Fruit fly (Drosophila melanogaster): Measurements from ENCODE around the gene CG4935.
A peak's percentile ranks its signal among the peaks of the same experiment; 100 is the strongest.

Gene CG4935

dm6 chr2L:16277922-16278321, 16.0 kb downstream of the CG4935 start (continued):
- TF ChIP-seq CG8924 (tag; optimal IDR thresholded peaks at IDR 0.05): no peak
- no peak for TF ChIP-seq sob (GFP tag; IDR thresholded peaks at IDR 0.05)
- TF ChIP-seq CG8290 (GFP tag; optimal IDR thresholded peaks at IDR 0.05): no peak
- TF ChIP-seq CG8290 (tag; optimal IDR thresholded peaks at IDR 0.05): no peak
- peak; percentile 2 for TF ChIP-seq pfk (GFP tag; optimal IDR thresholded peaks at IDR 0.05)
- no peak for TF ChIP-seq E2f2 (GFP tag; IDR thresholded peaks at IDR 0.05)
- TF ChIP-seq dm (GFP tag; optimal IDR thresholded peaks at IDR 0.05): no peak
- no peak for TF ChIP-seq CG11696 (GFP tag; IDR thresholded peaks at IDR 0.05)
- peak; percentile 65 for TF ChIP-seq nom (GFP tag; optimal IDR thresholded peaks at IDR 0.05)

dm6 chr2L:16278842-16279241, 16.9 kb downstream of the CG4935 start:
- TF ChIP-seq CG5953 (GFP tag; IDR thresholded peaks at IDR 0.05): 0 out of 2 replicates have a peak, but pooled peaks have one; percentile 6
- no peak for TF ChIP-seq jing (GFP tag; optimal IDR thresholded peaks at IDR 0.05)
- TF ChIP-seq crol (GFP tag; IDR thresholded peaks at IDR 0.05): peak; percentile 71
- TF ChIP-seq CG12236 (GFP tag; optimal IDR thresholded peaks at IDR 0.05): no peak
- 0 out of 2 replicates have a peak, but pooled peaks have one; percentile 18 for TF ChIP-seq CG16779 (GFP tag; IDR thresholded peaks at IDR 0.05)
- TF ChIP-seq pfk (GFP tag; optimal IDR thresholded peaks at IDR 0.05): peak; percentile 27
- TF ChIP-seq Mad (GFP tag; optimal IDR thresholded peaks at IDR 0.05): no peak
- peak; percentile 18 for TF ChIP-seq Deaf1 (tag; optimal IDR thresholded peaks at IDR 0.05)
- TF ChIP-seq Med (GFP tag): peak; percentile 54
- TF ChIP-seq D19A (tag; optimal IDR thresholded peaks at IDR 0.05): no peak
- peak; percentile 21; the same call in 1 of the 3 replicates for TF ChIP-seq hb (GFP tag; IDR thresholded peaks at IDR 0.05; ENCODE audit: partially characterized antibody)
- TF ChIP-seq CG42726 (GFP tag; IDR thresholded peaks at IDR 0.05; ENCODE audit: partially characterized antibody): no peak

dm6 chr2L:16279774-16280252, 17.9 kb downstream of the CG4935 start:
- TF ChIP-seq yki (optimal IDR thresholded peaks at IDR 0.05) (no peak), scrt (GFP tag; optimal IDR thresholded peaks at IDR 0.05) (peak; percentile 74), CG6765 (GFP tag; optimal IDR thresholded peaks at IDR 0.05) (peak; percentile 67), Asciz (GFP tag; optimal IDR thresholded peaks at IDR 0.05) (peak; percentile 96), gcm (GFP tag; optimal IDR thresholded peaks at IDR 0.05) (peak; percentile 95), Mes4 (GFP tag; optimal IDR thresholded peaks at IDR 0.05) (peak; percentile 81), Deaf1 (tag; optimal IDR thresholded peaks at IDR 0.05) (peak; percentile 65), wor (GFP tag; IDR thresholded peaks at IDR 0.05) (peak; percentile 86), CG30431 (GFP tag; optimal IDR thresholded peaks at IDR 0.05) (peak; percentile 75), Nf-YC (tag; optimal IDR thresholded peaks at IDR 0.05) (peak; percentile 81), hb (GFP tag; IDR thresholded peaks at IDR 0.05; ENCODE audit: partially characterized antibody) (no peak), CG2889 (GFP tag; IDR thresholded peaks at IDR 0.05) (no peak), vvl (GFP tag; IDR thresholded peaks at IDR 0.05) (peak; percentile 89), CG15696 (tag; optimal IDR thresholded peaks at IDR 0.05) (peak; percentile 84), ftz-f1 (GFP tag; optimal IDR thresholded peaks at IDR 0.05) (no peak), da (GFP tag; optimal IDR thresholded peaks at IDR 0.05) (peak; percentile 83), CG3163 (GFP tag; optimal IDR thresholded peaks at IDR 0.05) (peak; percentile 46), Hmr (GFP tag; optimal IDR thresholded peaks at IDR 0.05) (peak; percentile 85), corto (GFP tag; optimal IDR thresholded peaks at IDR 0.05) (no peak), pan (optimal IDR thresholded peaks at IDR 0.05) (no peak), pan (GFP tag; optimal IDR thresholded peaks at IDR 0.05 in 1 of 2, IDR thresholded peaks at IDR 0.05 in 1 of 2) (peak in 1 of 2 experiments; percentile 78), ttk (GFP tag; IDR thresholded peaks at IDR 0.05) (peak; percentile 76), chm (GFP tag; IDR thresholded peaks at IDR 0.05) (peak; percentile 41; the same call in 1 of the 2 replicates), sr (GFP tag; IDR thresholded peaks at IDR 0.05) (0 out of 3 replicates have a peak, but pooled peaks have one; percentile 6), ssp (GFP tag; IDR thresholded peaks at IDR 0.05) (peak; percentile 44; the same call in 1 of the 2 replicates), Neu2 (GFP tag; optimal IDR thresholded peaks at IDR 0.05; ENCODE audit: borderline replicate concordance) (no peak), Sin3A (optimal IDR thresholded peaks at IDR 0.05) (no peak), CG10431 (GFP tag; optimal IDR thresholded peaks at IDR 0.05) (peak; percentile 76), fd102C (GFP tag; optimal IDR thresholded peaks at IDR 0.05) (no peak), CG12155 (GFP tag; optimal IDR thresholded peaks at IDR 0.05) (peak; percentile 83), kni (GFP tag; optimal IDR thresholded peaks at IDR 0.05) (peak; percentile 80), Med (GFP tag) (peak; percentile 95)
